Worm (Caenorhabditis elegans): ENCODE data around the gene magi-1.

ce11 chrIV:11690988-11691387 lies 23.9 kb upstream of the magi-1 start, which contains the start of gene let-60:
- TF ChIP-seq ama-1 (optimal IDR thresholded peaks at IDR 0.05) (no peak), ama-1 (GFP tag; optimal IDR thresholded peaks at IDR 0.05) (no peak), Y53G8AR.9 (GFP tag; conservative IDR thresholded peaks at IDR 0.05) (no peak), nhr-120 (GFP tag; IDR thresholded peaks at IDR 0.05) (no peak), xnd-1 (tag; optimal IDR thresholded peaks at IDR 0.05) (no peak), ccch-3 (GFP tag; optimal IDR thresholded peaks at IDR 0.05) (no peak)
